Fruit fly (Drosophila melanogaster) whole organism, embryonic: ENCODE data around the gene CG13113.

Experiments used
- Antp ChIP-seq: fragments of 200-800 bp; sonication (Bioruptor generic); optimal IDR thresholded peaks from 3 replicates; lab custom pipeline; 2016; ENCODE audit warnings: missing biosample characterization, missing genetic modification characterization
- CG17361 ChIP-seq: fragments of 200-800 bp; sonication (Bioruptor generic); IDR thresholded peaks from 3 replicates; pipeline ENCODE4 v1.3.6; 2022; ENCODE audit warnings: missing biosample characterization, missing genetic modification characterization
- CHES-1-like ChIP-seq: fragments of 200-800 bp; sonication (Bioruptor generic); optimal IDR thresholded peaks from 2 replicates; lab custom pipeline; 2016; ENCODE audit warnings: missing biosample characterization, missing genetic modification characterization
- bigmax ChIP-seq: fragments of 200-800 bp; sonication (Bioruptor generic); optimal IDR thresholded peaks from 2 replicates; lab custom pipeline; 2018; ENCODE audit warnings: missing biosample characterization, mild to moderate bottlenecking, missing genetic modification characterization
- cwo ChIP-seq: fragments of 200-800 bp; sonication (Bioruptor generic); optimal IDR thresholded peaks from 3 replicates; lab custom pipeline; 2017; ENCODE audit warnings: missing biosample characterization, missing genetic modification characterization, mild to moderate bottlenecking, moderate library complexity, missing genetic modification reagents
- stwl ChIP-seq: fragments of 200-800 bp; sonication (Bioruptor generic); optimal IDR thresholded peaks from 3 replicates; lab custom pipeline; 2018; ENCODE audit warnings: missing biosample characterization, mild to moderate bottlenecking, missing genetic modification characterization, moderate library complexity
- tll ChIP-seq, 2 experiments: fragments of 200-800 bp in 1 of 2; fragments of >200 bp in 1 of 2; sonication (Bioruptor generic) in 1 of 2; optimal IDR thresholded peaks; 2 replicates each; lab custom pipeline; 2017 to 2019; ENCODE audit warnings: missing biosample characterization in 2 of 2, missing genetic modification characterization in 2 of 2, mild to moderate bottlenecking in 1 of 2, moderate library complexity in 1 of 2

DNA sequence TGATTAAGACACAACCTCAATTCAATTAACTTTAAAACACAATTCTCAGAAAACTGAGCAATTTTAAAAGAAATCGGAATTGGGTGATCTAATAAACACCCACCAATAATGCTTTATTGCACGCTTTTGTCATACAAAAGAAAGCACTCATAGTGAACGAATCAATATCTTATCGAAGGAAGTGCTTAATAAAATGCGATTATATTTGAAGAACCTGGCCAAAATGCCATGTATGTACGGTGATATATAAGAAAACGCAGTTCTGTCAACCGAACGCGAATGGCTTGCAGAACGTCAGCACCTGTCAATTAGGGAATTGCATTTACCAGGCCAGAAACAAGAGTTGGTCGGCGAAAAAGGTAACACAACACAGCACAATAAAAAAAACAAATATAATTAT lies 30.2 kb upstream of the CG13113 start:
- TF ChIP-seq stwl (no peak), CG17361 (GFP tag; lab: Robert Waterston, UW) (no peak), bigmax (GFP tag; lab: Kevin White, UChicago) (no peak), Antp (GFP tag; lab: Kevin White, UChicago) (no peak), cwo (GFP tag; lab: Kevin White, UChicago) (no peak), tll (GFP tag; optimal IDR thresholded peaks at IDR 0.05; lab: Kevin White, UChicago) (no peak), CHES-1-like (GFP tag; lab: Kevin White, UChicago) (no peak)
